Fruit fly (Drosophila melanogaster): ENCODE measurements around the gene mthl1.

mthl1 gene

DNA sequence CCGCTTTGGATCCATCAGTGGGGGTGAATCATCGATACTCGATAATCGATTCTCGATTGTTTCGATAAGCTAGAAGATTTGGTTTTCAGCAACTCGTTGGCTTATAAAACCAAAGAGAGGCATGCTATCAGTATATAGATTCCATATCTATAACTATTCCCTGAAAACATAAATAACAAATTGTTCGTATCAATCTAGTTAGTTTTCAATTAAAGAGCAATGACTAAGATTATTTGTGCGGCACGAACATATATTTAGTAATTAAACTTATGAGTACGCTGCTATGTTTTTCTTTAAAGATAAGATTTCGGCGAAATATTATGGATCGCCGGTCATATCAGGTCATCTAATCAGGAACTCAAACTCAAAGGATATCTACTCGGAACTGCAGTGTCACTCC is 33.8 kb downstream of the mthl1 start:
- TF ChIP-seq dmrt93B (GFP tag; optimal IDR thresholded peaks at IDR 0.05) (no peak), Hr78 (GFP tag; optimal IDR thresholded peaks at IDR 0.05) (no peak), GATAd (GFP tag; optimal IDR thresholded peaks at IDR 0.05) (no peak), sage (GFP tag; optimal IDR thresholded peaks at IDR 0.05) (no peak), CG9705 (GFP tag; optimal IDR thresholded peaks at IDR 0.05) (no peak), dsf (GFP tag; optimal IDR thresholded peaks at IDR 0.05; ENCODE audit: borderline replicate concordance) (no peak), pan (optimal IDR thresholded peaks at IDR 0.05) (no peak)

DNA sequence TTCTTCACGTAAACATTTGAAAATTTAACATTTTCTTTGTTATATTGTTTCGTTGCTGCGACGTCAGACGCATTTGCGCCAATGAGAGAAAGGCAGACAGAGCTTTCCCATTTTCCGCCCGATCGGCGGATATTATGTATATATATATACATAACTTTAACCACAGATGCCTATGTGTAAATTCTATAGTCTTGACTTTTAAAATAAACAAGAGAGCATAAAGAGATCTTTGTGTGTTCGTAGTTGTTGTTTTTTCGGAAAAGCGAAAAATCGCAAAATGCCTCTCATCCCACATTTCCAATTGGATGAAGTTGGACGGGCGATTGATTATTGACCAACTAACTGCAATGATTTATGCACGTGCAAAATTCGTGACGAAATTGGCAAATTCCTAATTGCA is 35.9 kb downstream of the mthl1 start, which contains the start of gene CG13012:
CG13012 (minus strand) TSS at position 101 of the 400 bp plus-strand sequence.
- TF ChIP-seq ey (GFP tag; optimal IDR thresholded peaks at IDR 0.05) = no peak
- no peak for TF ChIP-seq woc (GFP tag; optimal IDR thresholded peaks at IDR 0.05)
- no peak for TF ChIP-seq rgr (GFP tag; optimal IDR thresholded peaks at IDR 0.05)
- TF ChIP-seq Hr83 (GFP tag; optimal IDR thresholded peaks at IDR 0.05; ENCODE audit: poor library complexity, severe bottlenecking) = no peak
- no peak for TF ChIP-seq CrebA (GFP tag; optimal IDR thresholded peaks at IDR 0.05; ENCODE audit: borderline replicate concordance)
- no peak for TF ChIP-seq CG32264 (GFP tag; optimal IDR thresholded peaks at IDR 0.05)
- no peak for TF ChIP-seq fru (GFP tag; optimal IDR thresholded peaks at IDR 0.05)
- TF ChIP-seq dsf (GFP tag; optimal IDR thresholded peaks at IDR 0.05; ENCODE audit: borderline replicate concordance) = no peak
- TF ChIP-seq Dif (GFP tag; optimal IDR thresholded peaks at IDR 0.05; ENCODE audit: partially characterized antibody) = no peak
- TF ChIP-seq jim (GFP tag; optimal IDR thresholded peaks at IDR 0.05) = no peak
- no peak for TF ChIP-seq Sp1 (GFP tag; optimal IDR thresholded peaks at IDR 0.05)
- no peak for TF ChIP-seq CG9705 (GFP tag; optimal IDR thresholded peaks at IDR 0.05)
- TF ChIP-seq sv (GFP tag; optimal IDR thresholded peaks at IDR 0.05) = no peak
- no peak for TF ChIP-seq br (GFP tag; optimal IDR thresholded peaks at IDR 0.05)
- TF ChIP-seq Dfd (GFP tag; optimal IDR thresholded peaks at IDR 0.05) = no peak
- no peak for TF ChIP-seq h (GFP tag; optimal IDR thresholded peaks at IDR 0.05)
- TF ChIP-seq GATAd (GFP tag; optimal IDR thresholded peaks at IDR 0.05) = no peak

DNA sequence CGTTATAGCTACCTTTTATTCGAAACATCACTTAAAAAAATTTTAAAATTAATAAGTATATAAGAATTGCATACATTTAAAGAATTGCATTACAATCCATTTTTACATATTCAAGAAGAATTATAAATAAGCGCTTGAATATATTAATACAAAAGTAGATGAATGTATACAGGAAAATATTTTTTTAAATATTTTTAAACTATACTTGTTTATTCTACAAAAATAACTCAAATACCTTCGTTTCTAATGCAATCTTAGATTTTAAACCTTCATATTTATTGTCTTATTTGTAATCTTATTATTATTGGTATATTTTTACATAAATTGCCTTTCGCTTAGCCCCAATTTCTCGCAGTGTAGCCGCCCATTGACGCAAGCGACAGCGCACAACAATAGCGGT is 36.4 kb downstream of the mthl1 start:
- TF ChIP-seq Hr83 (GFP tag; optimal IDR thresholded peaks at IDR 0.05; ENCODE audit: poor library complexity, severe bottlenecking) = no peak
- TF ChIP-seq HLH106 (tag; optimal IDR thresholded peaks at IDR 0.05) = peak; percentile 22
- peak; percentile 20 for TF ChIP-seq Sp1 (GFP tag; optimal IDR thresholded peaks at IDR 0.05)

DNA sequence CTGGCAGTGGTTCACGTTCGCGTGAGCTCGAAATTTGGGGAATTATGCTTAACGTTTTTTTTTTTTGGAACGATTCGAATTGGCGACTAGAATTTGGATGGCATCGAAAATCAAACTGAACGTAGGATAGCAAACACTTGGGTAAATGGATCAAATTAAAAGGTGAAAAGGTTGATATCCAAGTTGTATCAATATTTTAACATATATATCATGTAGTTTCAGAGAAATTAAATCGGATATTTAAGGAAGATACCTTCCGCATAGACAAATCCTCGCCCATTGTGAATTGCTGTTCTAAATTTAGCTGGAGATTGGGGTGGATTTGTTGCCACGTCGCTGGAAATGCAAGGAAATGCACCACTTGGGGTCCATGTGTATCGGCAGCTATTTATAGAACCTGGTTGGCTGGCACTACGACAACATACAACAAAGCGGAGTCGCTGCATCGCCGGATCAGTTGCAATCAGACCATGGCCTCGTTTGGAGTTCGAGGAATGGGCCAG is 38.1 kb downstream of the mthl1 start, which contains the start of the genes CG13010 and sing:
CG13010 (minus strand) TSS at position 101 of the 503 bp plus-strand sequence.
sing (plus strand) TSS at position 453 of the 503 bp plus-strand sequence.
- TF ChIP-seq CG9705 (GFP tag; optimal IDR thresholded peaks at IDR 0.05) (no peak), Jra (GFP tag; optimal IDR thresholded peaks at IDR 0.05) (no peak)

DNA sequence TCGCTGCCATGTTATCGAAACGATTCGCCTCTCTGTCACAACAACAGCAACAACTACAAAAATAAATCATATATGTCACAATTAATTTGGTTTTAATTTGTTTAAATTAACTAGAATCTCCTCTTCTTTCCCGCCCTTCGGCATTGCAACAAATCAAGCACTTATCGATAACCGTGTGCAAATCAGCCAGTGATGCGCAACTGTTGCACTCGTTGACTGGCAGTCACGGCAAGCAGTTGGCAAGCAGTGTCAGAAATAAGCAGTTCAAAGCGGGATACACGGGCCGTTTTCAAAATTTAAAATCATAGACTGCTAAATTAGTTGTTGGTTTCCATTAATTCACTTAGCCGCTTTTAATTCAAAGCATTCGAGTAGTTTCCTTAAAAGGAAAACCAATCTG is 43.0 kb downstream of the mthl1 start, which contains the start of gene Axs:
Axs (minus strand) TSS at position 131 of the 400 bp plus-strand sequence.
- no peak for TF ChIP-seq rgr (GFP tag; optimal IDR thresholded peaks at IDR 0.05)
- TF ChIP-seq fru (GFP tag; optimal IDR thresholded peaks at IDR 0.05) = no peak
- TF ChIP-seq psq (GFP tag; optimal IDR thresholded peaks at IDR 0.05) = no peak
- no peak for TF ChIP-seq h (GFP tag; optimal IDR thresholded peaks at IDR 0.05)
- TF ChIP-seq Myc (optimal IDR thresholded peaks at IDR 0.05) = peak; percentile 75
- no peak for TF ChIP-seq jim (GFP tag; optimal IDR thresholded peaks at IDR 0.05)
- peak; percentile 55 for TF ChIP-seq Jra (GFP tag; optimal IDR thresholded peaks at IDR 0.05)
- TF ChIP-seq brk (GFP tag; optimal IDR thresholded peaks at IDR 0.05) = no peak
- peak; percentile 6 for TF ChIP-seq Dif (GFP tag; optimal IDR thresholded peaks at IDR 0.05; ENCODE audit: partially characterized antibody)
- peak in 1 of 2 experiments; percentile 5 for TF ChIP-seq foxo (GFP tag; optimal IDR thresholded peaks at IDR 0.05)
- TF ChIP-seq pan (optimal IDR thresholded peaks at IDR 0.05) = no peak
- TF ChIP-seq dmrt93B (GFP tag; optimal IDR thresholded peaks at IDR 0.05) = no peak
- no peak for TF ChIP-seq CG9705 (GFP tag; optimal IDR thresholded peaks at IDR 0.05)
- peak; percentile 56 for TF ChIP-seq N (GFP tag; optimal IDR thresholded peaks at IDR 0.05)
- TF ChIP-seq Mio (GFP tag; optimal IDR thresholded peaks at IDR 0.05) = no peak
- no peak for TF ChIP-seq CG32264 (GFP tag; optimal IDR thresholded peaks at IDR 0.05)

All from whole organism, wandering third instar larva.